Fruit fly (Drosophila melanogaster) whole organism, wandering third instar larva: ENCODE measurements around the gene CG9483.

Experiments
- CrebA ChIP-seq: fragments of 200-800 bp; sonication (Bioruptor generic); optimal IDR thresholded peaks from 2 replicates; lab custom pipeline; 2016; ENCODE audit warnings: missing biosample characterization, mild to moderate bottlenecking, missing genetic modification characterization, borderline replicate concordance
- HLH106 ChIP-seq: fragments of 200-800 bp; optimal IDR thresholded peaks from 3 replicates; lab custom pipeline; 2019; ENCODE audit warnings: missing biosample characterization, mild to moderate bottlenecking, missing genetic modification characterization, moderate library complexity
- Hnf4 ChIP-seq: fragments of 200-800 bp; sonication (Bioruptor generic); optimal IDR thresholded peaks from 2 replicates; lab custom pipeline; 2016; ENCODE audit warnings: missing biosample characterization, mild to moderate bottlenecking, missing genetic modification characterization
- Hr78 ChIP-seq: fragments of >200 bp; optimal IDR thresholded peaks from 2 replicates; lab custom pipeline; 2017; ENCODE audit warnings: missing biosample characterization, missing genetic modification characterization
- Jra ChIP-seq: sonication (Bioruptor generic); optimal IDR thresholded peaks from 2 replicates; lab custom pipeline; 2016; ENCODE audit warnings: missing biosample characterization, missing genetic modification characterization
- Mio ChIP-seq: sonication (Bioruptor generic); optimal IDR thresholded peaks from 2 replicates; lab custom pipeline; 2016; ENCODE audit warnings: missing biosample characterization, missing genetic modification characterization
- Myc ChIP-seq: fragments of >200 bp; optimal IDR thresholded peaks from 2 replicates; lab custom pipeline; 2017
- N ChIP-seq: fragments of >200 bp; optimal IDR thresholded peaks from 2 replicates; lab custom pipeline; 2018; ENCODE audit warnings: missing biosample characterization, missing external identifiers, missing genetic modification characterization
- OdsH ChIP-seq: fragments of 200-800 bp; sonication (Bioruptor generic); optimal IDR thresholded peaks from 2 replicates; lab custom pipeline; 2016; ENCODE audit warnings: missing biosample characterization, mild to moderate bottlenecking, missing genetic modification characterization
- Rel ChIP-seq, 2 experiments: fragments of 200-800 bp; sonication (Bioruptor generic) in 1 of 2; optimal IDR thresholded peaks; 2 replicates in 1 of 2; 3 replicates in 1 of 2; lab custom pipeline; 2016 to 2019; ENCODE audit warnings: mild to moderate bottlenecking in 2 of 2, missing biosample characterization in 2 of 2, missing genetic modification characterization in 2 of 2, moderate library complexity in 1 of 2
- Sp1 ChIP-seq: fragments of 200-800 bp; sonication (Bioruptor generic); optimal IDR thresholded peaks from 3 replicates; lab custom pipeline; 2019; ENCODE audit warnings: missing biosample characterization, mild to moderate bottlenecking, missing genetic modification characterization, moderate library complexity
- br ChIP-seq: fragments of 200-800 bp; sonication (Bioruptor generic); optimal IDR thresholded peaks from 2 replicates; lab custom pipeline; 2016; ENCODE audit warnings: missing biosample characterization, missing genetic modification characterization
- brk ChIP-seq: fragments of 200-800 bp; sonication (Bioruptor generic); optimal IDR thresholded peaks from 2 replicates; lab custom pipeline; 2016; ENCODE audit warnings: missing biosample characterization, mild to moderate bottlenecking, missing genetic modification characterization
- dl ChIP-seq, 2 experiments: fragments of 175-275, 200-275 bp in 1 of 2; fragments of 200-275 bp in 1 of 2; sonication (Bioruptor generic); optimal IDR thresholded peaks; lab custom pipeline; 2018; ENCODE audit warnings: mild to moderate bottlenecking in 2 of 2, missing biosample characterization in 2 of 2, missing genetic modification characterization in 2 of 2, moderate library complexity in 2 of 2; ENCODE audit not compliant: partially characterized antibody in 2 of 2, insufficient read depth in 1 of 2
- dmrt93B ChIP-seq: fragments of 200-800 bp; sonication (Bioruptor generic); optimal IDR thresholded peaks from 2 replicates; lab custom pipeline; 2018; ENCODE audit warnings: missing biosample characterization, mild to moderate bottlenecking, missing genetic modification characterization
- dsf ChIP-seq: sonication (Bioruptor generic); optimal IDR thresholded peaks from 2 replicates; lab custom pipeline; 2016; ENCODE audit warnings: missing biosample characterization, missing genetic modification characterization, borderline replicate concordance
- ey ChIP-seq: fragments of 200-800 bp; sonication (Bioruptor generic); optimal IDR thresholded peaks from 2 replicates; lab custom pipeline; 2016; ENCODE audit warnings: missing biosample characterization, missing genetic modification characterization
- foxo ChIP-seq, 2 experiments: fragments of 200-800 bp; sonication (Bioruptor generic); optimal IDR thresholded peaks; 2 replicates in 1 of 2; 3 replicates in 1 of 2; lab custom pipeline; 2016 to 2017; ENCODE audit warnings: missing biosample characterization in 2 of 2, missing genetic modification characterization in 2 of 2
- fru ChIP-seq: fragments of 200-800 bp; sonication (Bioruptor generic); optimal IDR thresholded peaks from 3 replicates; lab custom pipeline; 2016; ENCODE audit warnings: missing biosample characterization, mild to moderate bottlenecking, missing genetic modification characterization
- h ChIP-seq: fragments of 200-800 bp; sonication (Bioruptor generic); optimal IDR thresholded peaks from 3 replicates; lab custom pipeline; 2016; ENCODE audit warnings: missing biosample characterization, mild to moderate bottlenecking, missing genetic modification characterization
- lola ChIP-seq: fragments of >200 bp; optimal IDR thresholded peaks from 2 replicates; lab custom pipeline; 2017; ENCODE audit warnings: missing biosample characterization, missing genetic modification characterization
- pan ChIP-seq: fragments of >200 bp; optimal IDR thresholded peaks from 2 replicates; lab custom pipeline; 2017
- psq ChIP-seq: fragments of 200-800 bp; sonication (Bioruptor generic); optimal IDR thresholded peaks from 3 replicates; lab custom pipeline; 2017; ENCODE audit warnings: missing biosample characterization, mild to moderate bottlenecking, missing genetic modification characterization, moderate library complexity
- rgr ChIP-seq: fragments of 200-800 bp; sonication (Bioruptor generic); optimal IDR thresholded peaks from 3 replicates; lab custom pipeline; 2016; ENCODE audit warnings: missing biosample characterization, mild to moderate bottlenecking, missing genetic modification characterization
- sage ChIP-seq: fragments of 200-800 bp; sonication (Bioruptor generic); optimal IDR thresholded peaks from 2 replicates; lab custom pipeline; 2016; ENCODE audit warnings: missing biosample characterization, mild to moderate bottlenecking, missing genetic modification characterization
- sv ChIP-seq: fragments of 200-800 bp; sonication (Bioruptor generic); optimal IDR thresholded peaks from 3 replicates; lab custom pipeline; 2016; ENCODE audit warnings: missing biosample characterization, missing genetic modification characterization
- tai ChIP-seq: sonication (Bioruptor generic); optimal IDR thresholded peaks from 2 replicates; lab custom pipeline; 2016; ENCODE audit warnings: missing biosample characterization, missing genetic modification characterization
- usp ChIP-seq: fragments of >200 bp; optimal IDR thresholded peaks from 2 replicates; lab custom pipeline; 2017; ENCODE audit warnings: missing biosample characterization, missing genetic modification characterization
- woc ChIP-seq: sonication (Bioruptor generic); optimal IDR thresholded peaks from 2 replicates; lab custom pipeline; 2016; ENCODE audit warnings: missing biosample characterization, mild to moderate bottlenecking, missing genetic modification characterization

The CG9483 gene

dm6 chr2L:8906279-8906678 lies 39.7 kb downstream of the CG9483 start:
- peak; percentile 40 for TF ChIP-seq HLH106
- peak; percentile 15 for TF ChIP-seq Hnf4
- no peak for TF ChIP-seq Hr78 (GFP tag; lab: Kevin White, UChicago)
- TF ChIP-seq sage (GFP tag; lab: Kevin White, UChicago), result no peak
- TF ChIP-seq brk (GFP tag; lab: Kevin White, UChicago), result peak; percentile 29
- TF ChIP-seq br (GFP tag; lab: Kevin White, UChicago), result peak; percentile 30
- TF ChIP-seq fru (GFP tag; lab: Kevin White, UChicago), result peak; percentile 37
- TF ChIP-seq h (GFP tag; lab: Kevin White, UChicago), result peak; percentile 57
- TF ChIP-seq usp (GFP tag; lab: Kevin White, UChicago), result no peak
- no peak for TF ChIP-seq dsf (GFP tag; lab: Kevin White, UChicago)
- TF ChIP-seq OdsH (GFP tag; lab: Kevin White, UChicago), result peak; percentile 44
- TF ChIP-seq rgr (GFP tag; lab: Kevin White, UChicago), result peak; percentile 40
- peak in 1 of 2 experiments; percentile 46 for TF ChIP-seq foxo (GFP tag; optimal IDR thresholded peaks at IDR 0.05; lab: Kevin White, UChicago)
- peak; percentile 35 for TF ChIP-seq ey
- no peak for TF ChIP-seq Mio
- peak; percentile 21 for TF ChIP-seq Sp1
- TF ChIP-seq woc (GFP tag; lab: Kevin White, UChicago), result peak; percentile 50
- peak; percentile 47 for TF ChIP-seq psq
- no peak for TF ChIP-seq pan (lab: Kevin White, UChicago)
- TF ChIP-seq, all 38 proteins: peak for 13

DNA sequence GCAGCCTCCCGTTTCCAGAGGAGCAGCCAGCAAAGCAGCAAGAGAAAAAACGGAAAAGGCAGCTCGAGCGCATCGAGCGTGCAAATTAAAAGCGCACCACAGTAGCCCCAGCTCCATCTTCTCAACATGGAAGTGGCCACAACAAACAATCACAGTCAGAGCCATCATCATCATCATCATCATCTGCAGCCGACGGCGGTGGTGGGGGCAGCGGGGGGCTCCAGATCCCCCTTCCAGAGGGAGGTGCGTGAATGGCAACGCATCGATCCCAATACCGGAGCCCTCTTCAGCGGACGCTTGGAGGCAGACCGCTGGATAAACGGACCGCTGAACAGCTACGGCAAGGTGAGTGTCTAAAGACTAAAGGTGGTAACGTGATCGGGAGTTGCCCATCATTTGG lies 49.1 kb downstream of the CG9483 start:
- TF ChIP-seq rgr (GFP tag; lab: Kevin White, UChicago) (no peak), dmrt93B (no peak), Hr78 (GFP tag; lab: Kevin White, UChicago) (no peak), Jra (no peak), lola (no peak), sv (GFP tag; lab: Kevin White, UChicago) (no peak), Rel (GFP tag; optimal IDR thresholded peaks at IDR 0.05; lab: Kevin White, UChicago) (no peak), Rel (tag; optimal IDR thresholded peaks at IDR 0.05; lab: Kevin White, UChicago) (no peak), Hnf4 (no peak), br (GFP tag; lab: Kevin White, UChicago) (no peak), N (GFP tag; lab: Kevin White, UChicago) (no peak), woc (GFP tag; lab: Kevin White, UChicago) (no peak), tai (no peak), usp (GFP tag; lab: Kevin White, UChicago) (no peak), Myc (no peak), sage (GFP tag; lab: Kevin White, UChicago) (no peak), dl (GFP tag; optimal IDR thresholded peaks at IDR 0.05; lab: Kevin White, UChicago; ENCODE audit: insufficient read depth in 1 of 2, partially characterized antibody in 2 of 2) (no peak), CrebA (GFP tag; lab: Kevin White, UChicago) (no peak), pan (lab: Kevin White, UChicago) (no peak), dsf (GFP tag; lab: Kevin White, UChicago) (no peak)
